Fruit fly (Drosophila melanogaster) whole organism, wandering third instar larva: Measurements from ENCODE around the gene CG14100.

ENCODE experiments used
- Abd-B ChIP-seq: fragments of >200 bp; optimal IDR thresholded peaks from 2 replicates; lab custom pipeline; 2017; ENCODE audit warnings: missing biosample characterization, missing genetic modification characterization
- CG32264 ChIP-seq: fragments of 200-800 bp; sonication (Bioruptor generic); optimal IDR thresholded peaks from 2 replicates; lab custom pipeline; 2016; ENCODE audit warnings: missing biosample characterization, missing genetic modification characterization
- CG9705 ChIP-seq: fragments of 200-800 bp; sonication (Bioruptor generic); optimal IDR thresholded peaks from 2 replicates; lab custom pipeline; 2018; ENCODE audit warnings: missing biosample characterization, mild to moderate bottlenecking, missing genetic modification characterization
- CrebA ChIP-seq: fragments of 200-800 bp; sonication (Bioruptor generic); optimal IDR thresholded peaks from 2 replicates; lab custom pipeline; 2016; ENCODE audit warnings: missing biosample characterization, mild to moderate bottlenecking, missing genetic modification characterization, borderline replicate concordance
- Dfd ChIP-seq: fragments of >200 bp; optimal IDR thresholded peaks from 2 replicates; lab custom pipeline; 2017; ENCODE audit warnings: missing biosample characterization, missing genetic modification characterization
- Dif ChIP-seq: fragments of 200-275, 200-300 bp; sonication (Bioruptor generic); optimal IDR thresholded peaks from 2 replicates; lab custom pipeline; 2018; ENCODE audit warnings: missing biosample characterization, missing genetic modification characterization; ENCODE audit not compliant: partially characterized antibody
- GATAd ChIP-seq: sonication (Bioruptor generic); optimal IDR thresholded peaks from 2 replicates; lab custom pipeline; 2016; ENCODE audit warnings: missing biosample characterization, missing genetic modification characterization
- HLH106 ChIP-seq: fragments of 200-800 bp; optimal IDR thresholded peaks from 3 replicates; lab custom pipeline; 2019; ENCODE audit warnings: missing biosample characterization, mild to moderate bottlenecking, missing genetic modification characterization, moderate library complexity
- Hnf4 ChIP-seq: fragments of 200-800 bp; sonication (Bioruptor generic); optimal IDR thresholded peaks from 2 replicates; lab custom pipeline; 2016; ENCODE audit warnings: missing biosample characterization, mild to moderate bottlenecking, missing genetic modification characterization
- Hr78 ChIP-seq: fragments of >200 bp; optimal IDR thresholded peaks from 2 replicates; lab custom pipeline; 2017; ENCODE audit warnings: missing biosample characterization, missing genetic modification characterization
- Hr83 ChIP-seq: fragments of 200-300 bp; sonication (Bioruptor generic); optimal IDR thresholded peaks from 2 replicates; lab custom pipeline; 2016; ENCODE audit warnings: missing biosample characterization, mild to moderate bottlenecking, missing genetic modification characterization, moderate library complexity; ENCODE audit not compliant: poor library complexity, severe bottlenecking
- Jra ChIP-seq: sonication (Bioruptor generic); optimal IDR thresholded peaks from 2 replicates; lab custom pipeline; 2016; ENCODE audit warnings: missing biosample characterization, missing genetic modification characterization
- Mio ChIP-seq: sonication (Bioruptor generic); optimal IDR thresholded peaks from 2 replicates; lab custom pipeline; 2016; ENCODE audit warnings: missing biosample characterization, missing genetic modification characterization
- Myc ChIP-seq: fragments of >200 bp; optimal IDR thresholded peaks from 2 replicates; lab custom pipeline; 2017
- N ChIP-seq: fragments of >200 bp; optimal IDR thresholded peaks from 2 replicates; lab custom pipeline; 2018; ENCODE audit warnings: missing biosample characterization, missing external identifiers, missing genetic modification characterization
- OdsH ChIP-seq: fragments of 200-800 bp; sonication (Bioruptor generic); optimal IDR thresholded peaks from 2 replicates; lab custom pipeline; 2016; ENCODE audit warnings: missing biosample characterization, mild to moderate bottlenecking, missing genetic modification characterization
- Rel ChIP-seq, 2 experiments: fragments of 200-800 bp; sonication (Bioruptor generic) in 1 of 2; optimal IDR thresholded peaks; 2 replicates in 1 of 2; 3 replicates in 1 of 2; lab custom pipeline; 2016 to 2019; ENCODE audit warnings: mild to moderate bottlenecking in 2 of 2, missing biosample characterization in 2 of 2, missing genetic modification characterization in 2 of 2, moderate library complexity in 1 of 2
- Sp1 ChIP-seq: fragments of 200-800 bp; sonication (Bioruptor generic); optimal IDR thresholded peaks from 3 replicates; lab custom pipeline; 2019; ENCODE audit warnings: missing biosample characterization, mild to moderate bottlenecking, missing genetic modification characterization, moderate library complexity
- Vsx2 ChIP-seq: fragments of 200-300, 225-300 bp; sonication (Bioruptor generic); optimal IDR thresholded peaks from 2 replicates; lab custom pipeline; 2018; ENCODE audit warnings: missing biosample characterization, missing genetic modification characterization; ENCODE audit not compliant: partially characterized antibody
- br ChIP-seq: fragments of 200-800 bp; sonication (Bioruptor generic); optimal IDR thresholded peaks from 2 replicates; lab custom pipeline; 2016; ENCODE audit warnings: missing biosample characterization, missing genetic modification characterization
- brk ChIP-seq: fragments of 200-800 bp; sonication (Bioruptor generic); optimal IDR thresholded peaks from 2 replicates; lab custom pipeline; 2016; ENCODE audit warnings: missing biosample characterization, mild to moderate bottlenecking, missing genetic modification characterization
- dl ChIP-seq, 2 experiments: fragments of 175-275, 200-275 bp in 1 of 2; fragments of 200-275 bp in 1 of 2; sonication (Bioruptor generic); optimal IDR thresholded peaks; lab custom pipeline; 2018; ENCODE audit warnings: mild to moderate bottlenecking in 2 of 2, missing biosample characterization in 2 of 2, missing genetic modification characterization in 2 of 2, moderate library complexity in 2 of 2; ENCODE audit not compliant: partially characterized antibody in 2 of 2, insufficient read depth in 1 of 2
- dmrt93B ChIP-seq: fragments of 200-800 bp; sonication (Bioruptor generic); optimal IDR thresholded peaks from 2 replicates; lab custom pipeline; 2018; ENCODE audit warnings: missing biosample characterization, mild to moderate bottlenecking, missing genetic modification characterization
- dsf ChIP-seq: sonication (Bioruptor generic); optimal IDR thresholded peaks from 2 replicates; lab custom pipeline; 2016; ENCODE audit warnings: missing biosample characterization, missing genetic modification characterization, borderline replicate concordance
- ey ChIP-seq: fragments of 200-800 bp; sonication (Bioruptor generic); optimal IDR thresholded peaks from 2 replicates; lab custom pipeline; 2016; ENCODE audit warnings: missing biosample characterization, missing genetic modification characterization
- foxo ChIP-seq, 2 experiments: fragments of 200-800 bp; sonication (Bioruptor generic); optimal IDR thresholded peaks; 2 replicates in 1 of 2; 3 replicates in 1 of 2; lab custom pipeline; 2016 to 2017; ENCODE audit warnings: missing biosample characterization in 2 of 2, missing genetic modification characterization in 2 of 2
- fru ChIP-seq: fragments of 200-800 bp; sonication (Bioruptor generic); optimal IDR thresholded peaks from 3 replicates; lab custom pipeline; 2016; ENCODE audit warnings: missing biosample characterization, mild to moderate bottlenecking, missing genetic modification characterization
- h ChIP-seq: fragments of 200-800 bp; sonication (Bioruptor generic); optimal IDR thresholded peaks from 3 replicates; lab custom pipeline; 2016; ENCODE audit warnings: missing biosample characterization, mild to moderate bottlenecking, missing genetic modification characterization
- jim ChIP-seq: fragments of 175-275, 200-325 bp; sonication (Bioruptor generic); optimal IDR thresholded peaks from 2 replicates; lab custom pipeline; 2016; ENCODE audit warnings: missing biosample characterization, mild to moderate bottlenecking, missing genetic modification characterization
- lola ChIP-seq: fragments of >200 bp; optimal IDR thresholded peaks from 2 replicates; lab custom pipeline; 2017; ENCODE audit warnings: missing biosample characterization, missing genetic modification characterization
- pan ChIP-seq: fragments of >200 bp; optimal IDR thresholded peaks from 2 replicates; lab custom pipeline; 2017
- psq ChIP-seq: fragments of 200-800 bp; sonication (Bioruptor generic); optimal IDR thresholded peaks from 3 replicates; lab custom pipeline; 2017; ENCODE audit warnings: missing biosample characterization, mild to moderate bottlenecking, missing genetic modification characterization, moderate library complexity
- rgr ChIP-seq: fragments of 200-800 bp; sonication (Bioruptor generic); optimal IDR thresholded peaks from 3 replicates; lab custom pipeline; 2016; ENCODE audit warnings: missing biosample characterization, mild to moderate bottlenecking, missing genetic modification characterization
- sage ChIP-seq: fragments of 200-800 bp; sonication (Bioruptor generic); optimal IDR thresholded peaks from 2 replicates; lab custom pipeline; 2016; ENCODE audit warnings: missing biosample characterization, mild to moderate bottlenecking, missing genetic modification characterization
- sv ChIP-seq: fragments of 200-800 bp; sonication (Bioruptor generic); optimal IDR thresholded peaks from 3 replicates; lab custom pipeline; 2016; ENCODE audit warnings: missing biosample characterization, missing genetic modification characterization
- tai ChIP-seq: sonication (Bioruptor generic); optimal IDR thresholded peaks from 2 replicates; lab custom pipeline; 2016; ENCODE audit warnings: missing biosample characterization, missing genetic modification characterization
- usp ChIP-seq: fragments of >200 bp; optimal IDR thresholded peaks from 2 replicates; lab custom pipeline; 2017; ENCODE audit warnings: missing biosample characterization, missing genetic modification characterization
- woc ChIP-seq: sonication (Bioruptor generic); optimal IDR thresholded peaks from 2 replicates; lab custom pipeline; 2016; ENCODE audit warnings: missing biosample characterization, mild to moderate bottlenecking, missing genetic modification characterization

Gene CG14100

DNA sequence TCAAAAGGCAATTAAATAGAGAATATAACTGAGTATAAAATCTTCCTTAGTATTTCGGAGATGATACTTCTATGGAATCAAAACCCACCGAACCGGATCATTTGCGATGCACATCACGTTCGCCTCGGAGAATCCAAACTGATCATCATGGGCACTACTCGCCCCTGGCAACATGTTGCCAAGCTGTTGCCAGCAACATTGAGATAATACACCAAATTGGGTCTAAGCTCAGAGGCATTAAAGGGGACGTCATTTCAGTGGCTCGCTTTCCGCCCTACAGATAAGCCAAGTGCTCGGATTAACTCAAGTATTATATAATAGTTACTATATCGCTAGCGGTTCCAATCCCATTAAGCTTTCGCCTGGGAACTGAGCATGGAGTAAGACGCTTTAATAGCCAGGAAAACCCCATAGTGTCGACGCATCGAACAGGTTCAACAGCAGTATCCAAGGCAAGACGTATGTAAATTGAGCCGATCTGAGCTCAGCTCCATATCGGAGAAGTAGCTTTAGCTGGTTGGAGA lies 15.7 kb upstream of the CG14100 start, which contains the start of the genes lush and CG9372:
TSS of gene lush (minus strand) at position 117 of the 524 bp plus-strand sequence.
TSS of gene CG9372 (plus strand) at position 235 of the 524 bp plus-strand sequence.
- no peak for TF ChIP-seq brk (GFP tag; lab: Kevin White, UChicago)

DNA sequence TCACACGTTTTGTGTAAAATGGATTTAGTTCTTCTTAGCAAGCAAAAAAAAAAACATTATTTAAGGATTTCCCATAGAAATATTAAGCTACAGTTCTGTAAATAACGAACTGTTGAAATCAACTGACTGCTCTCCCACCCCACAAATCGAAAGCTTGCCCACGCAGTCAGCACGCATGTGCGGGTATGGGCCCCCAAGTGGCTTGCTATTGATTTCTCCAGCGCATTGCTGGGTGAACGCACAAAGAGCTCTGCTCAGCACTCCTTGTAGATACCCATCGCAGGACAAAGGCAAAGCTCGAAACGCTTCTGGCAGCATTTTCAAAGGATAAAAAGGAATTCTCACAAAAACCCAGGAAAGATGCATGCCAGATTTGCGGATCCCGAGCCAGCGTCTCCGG lies 11.1 kb upstream of the CG14100 start, which contains the start of gene CG9368:
TSS of gene CG9368 (plus strand) at position 221 of the 400 bp plus-strand sequence.
- TF ChIP-seq CrebA (no peak), Myc (lab: Kevin White, UChicago) (no peak), Hnf4 (GFP tag; lab: Kevin White, UChicago) (no peak)

DNA sequence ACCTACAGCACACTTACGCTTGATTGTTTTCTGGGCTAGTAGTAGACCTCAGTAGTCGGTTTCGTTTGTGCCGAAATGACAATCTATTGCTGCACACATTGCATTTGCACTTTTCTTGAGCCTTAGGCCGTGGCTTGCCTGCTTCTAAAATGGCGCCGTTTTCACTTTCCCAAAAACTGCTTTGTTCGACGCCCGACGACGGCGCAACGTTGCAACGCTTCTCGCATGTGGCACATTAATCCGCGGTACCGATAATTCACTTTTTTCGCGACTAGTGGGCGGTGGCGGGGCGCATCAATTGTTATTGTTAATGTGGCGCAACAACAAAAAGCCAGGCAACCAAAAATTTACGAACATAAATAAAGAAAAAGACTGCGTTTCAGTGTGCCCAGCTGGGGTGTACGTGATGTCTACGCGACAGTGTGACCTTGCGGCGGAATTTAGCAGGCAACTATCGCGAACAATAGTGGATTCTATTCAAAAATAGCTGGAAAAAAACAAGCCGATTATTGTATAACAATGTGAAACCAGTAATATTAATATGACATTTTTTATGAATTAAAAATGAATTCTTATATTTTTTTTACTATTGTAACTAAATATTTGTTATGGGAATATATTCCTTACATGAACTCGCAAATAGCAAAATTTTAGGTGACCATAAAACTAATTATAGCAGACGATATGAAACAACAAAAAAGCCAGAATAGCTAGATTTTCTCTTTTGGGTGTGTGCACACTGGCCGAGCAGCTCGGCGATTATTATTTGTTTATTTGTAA lies 8.2 kb upstream of the CG14100 start, which contains the start of the genes ash1 and Taf6:
TSS of gene ash1 (minus strand) at position 387 of the 780 bp plus-strand sequence.
TSS of gene Taf6 (plus strand) at position 720 of the 780 bp plus-strand sequence.
- TF ChIP-seq woc (GFP tag; lab: Kevin White, UChicago), result no peak
- TF ChIP-seq Rel (GFP tag; optimal IDR thresholded peaks at IDR 0.05; lab: Kevin White, UChicago), result no peak
- peak; percentile 45 for TF ChIP-seq Rel (tag; optimal IDR thresholded peaks at IDR 0.05; lab: Kevin White, UChicago)
- TF ChIP-seq psq (GFP tag; lab: Kevin White, UChicago), result no peak
- no peak for TF ChIP-seq dl (GFP tag; optimal IDR thresholded peaks at IDR 0.05; lab: Kevin White, UChicago; ENCODE audit: insufficient read depth in 1 of 2, partially characterized antibody in 2 of 2)
- TF ChIP-seq Dif, result no peak
- TF ChIP-seq Myc (lab: Kevin White, UChicago), result peak; percentile 88
- TF ChIP-seq Abd-B, result no peak
- no peak for TF ChIP-seq foxo (GFP tag; optimal IDR thresholded peaks at IDR 0.05; lab: Kevin White, UChicago)
- TF ChIP-seq CG9705 (GFP tag; lab: Kevin White, UChicago), result no peak

DNA sequence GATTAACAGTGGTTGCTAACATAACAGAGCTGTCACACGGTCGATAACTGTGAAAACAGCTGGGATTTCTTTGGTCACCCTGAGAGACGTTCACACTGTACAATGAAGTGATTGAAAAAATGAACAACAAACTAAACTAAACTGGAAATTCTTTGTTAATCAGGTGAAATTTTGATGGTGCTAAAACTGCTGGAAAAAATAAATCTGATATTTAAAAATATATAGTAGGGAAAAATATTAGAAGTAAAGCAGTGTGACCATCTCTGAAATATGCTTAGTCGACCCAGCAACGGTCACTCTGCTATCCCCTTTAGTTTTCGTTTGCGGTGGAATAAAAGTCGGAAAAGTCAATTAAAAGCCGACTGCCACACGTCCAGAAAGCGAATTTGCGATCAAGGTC lies 4.3 kb downstream of the CG14100 start, which contains the start of the genes CG9231 and CG9330:
TSS of gene CG9231 (minus strand) at position 25 of the 400 bp plus-strand sequence.
TSS of gene CG9330 (plus strand) at position 275 of the 400 bp plus-strand sequence.
- TF ChIP-seq foxo (GFP tag; optimal IDR thresholded peaks at IDR 0.05; lab: Kevin White, UChicago) (peak in 1 of 2 experiments; percentile 41), jim (GFP tag; lab: Kevin White, UChicago) (no peak), woc (GFP tag; lab: Kevin White, UChicago) (no peak), CG9705 (GFP tag; lab: Kevin White, UChicago) (peak; percentile 12), usp (no peak), HLH106 (peak; percentile 26), ey (peak; percentile 24), Vsx2 (no peak), brk (GFP tag; lab: Kevin White, UChicago) (peak; percentile 33), sv (peak; percentile 8), lola (GFP tag; lab: Kevin White, UChicago) (no peak), Sp1 (GFP tag; lab: Kevin White, UChicago) (peak; percentile 16), Rel (GFP tag; optimal IDR thresholded peaks at IDR 0.05; lab: Kevin White, UChicago) (no peak), Rel (tag; optimal IDR thresholded peaks at IDR 0.05; lab: Kevin White, UChicago) (peak; percentile 55), Hnf4 (GFP tag; lab: Kevin White, UChicago) (peak; percentile 56), Mio (GFP tag; lab: Kevin White, UChicago) (no peak), Dfd (GFP tag; lab: Kevin White, UChicago) (no peak), Hr78 (GFP tag; lab: Kevin White, UChicago) (no peak), pan (lab: Kevin White, UChicago) (no peak), psq (GFP tag; lab: Kevin White, UChicago) (peak; percentile 26), Dif (no peak), br (GFP tag; lab: Kevin White, UChicago) (peak; percentile 22), GATAd (GFP tag; lab: Kevin White, UChicago) (no peak), CrebA (no peak), Hr83 (GFP tag; lab: Kevin White, UChicago) (no peak), rgr (peak; percentile 10), dsf (GFP tag; lab: Kevin White, UChicago) (peak; percentile 12), OdsH (peak; percentile 16), tai (GFP tag; lab: Kevin White, UChicago) (peak; percentile 62), CG32264 (GFP tag; lab: Kevin White, UChicago) (no peak), Jra (GFP tag; lab: Kevin White, UChicago) (peak; percentile 73), h (GFP tag; lab: Kevin White, UChicago) (peak; percentile 64), sage (no peak), N (GFP tag; lab: Kevin White, UChicago) (no peak), dmrt93B (no peak), Myc (lab: Kevin White, UChicago) (no peak), fru (peak; percentile 74), dl (GFP tag; optimal IDR thresholded peaks at IDR 0.05; lab: Kevin White, UChicago; ENCODE audit: insufficient read depth in 1 of 2, partially characterized antibody in 2 of 2) (no peak), Abd-B (no peak)
